Worm (Caenorhabditis elegans): ENCODE data around the gene T25B2.4.
A peak's percentile ranks its signal among the peaks of the same experiment; 100 is the strongest.

Gene T25B2.4

DNA sequence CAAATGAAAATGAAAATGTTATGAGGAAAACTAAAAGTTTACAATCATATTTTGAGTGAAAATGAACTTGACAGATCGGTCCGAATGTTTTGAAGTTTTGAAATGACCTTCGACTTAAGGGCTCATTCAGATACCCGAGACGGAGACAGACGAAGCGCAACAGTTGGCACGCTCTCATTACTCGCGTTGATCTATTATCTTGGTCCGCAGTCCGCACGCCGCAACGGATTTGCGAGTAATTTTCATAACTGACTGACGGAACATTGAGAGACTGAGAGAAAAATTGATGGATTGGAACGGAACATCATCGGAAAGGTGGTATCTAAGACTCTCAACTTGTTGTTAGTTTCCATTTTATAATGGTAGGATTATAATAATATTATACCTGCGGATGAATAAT lies 32.1 kb upstream of the T25B2.4 start:
- no peak for TF ChIP-seq snpc-4 (tag; optimal IDR thresholded peaks at IDR 0.05)
- TF ChIP-seq nhr-237 (tag; optimal IDR thresholded peaks at IDR 0.05) = no peak
- no peak for TF ChIP-seq sptf-1 (tag; optimal IDR thresholded peaks at IDR 0.05)
- peak; percentile 45 for TF ChIP-seq unc-120 (tag; optimal IDR thresholded peaks at IDR 0.05; ENCODE audit: poor library complexity, severe bottlenecking)
- no peak for TF ChIP-seq mab-5 (tag; optimal IDR thresholded peaks at IDR 0.05)
- TF ChIP-seq pha-4 (tag; optimal IDR thresholded peaks at IDR 0.05) = no peak
- TF ChIP-seq cnd-1 (tag; optimal IDR thresholded peaks at IDR 0.05) = no peak
- no peak for TF ChIP-seq ztf-11 (tag; optimal IDR thresholded peaks at IDR 0.05)
- no peak for TF ChIP-seq sem-2 (GFP tag; optimal IDR thresholded peaks at IDR 0.05)
- TF ChIP-seq unc-62 (GFP tag; optimal IDR thresholded peaks at IDR 0.05) = peak; percentile 81
- no peak for TF ChIP-seq zip-8 (tag; optimal IDR thresholded peaks at IDR 0.05)
- peak; percentile 94 for TF ChIP-seq hlh-1 (tag; optimal IDR thresholded peaks at IDR 0.05)

ce11 chrX:6150449-6150848 lies 27.6 kb upstream of the T25B2.4 start, which contains the start of gene tag-275:
Gene tag-275, minus strand, starts transcription at chrX:6150549.
- TF ChIP-seq nhr-237 (tag; optimal IDR thresholded peaks at IDR 0.05) = no peak
- TF ChIP-seq zip-8 (tag; optimal IDR thresholded peaks at IDR 0.05) = no peak
- no peak for TF ChIP-seq ceh-43 (GFP tag; optimal IDR thresholded peaks at IDR 0.05)
- no peak for TF ChIP-seq tbx-8 (GFP tag; optimal IDR thresholded peaks at IDR 0.05)

DNA sequence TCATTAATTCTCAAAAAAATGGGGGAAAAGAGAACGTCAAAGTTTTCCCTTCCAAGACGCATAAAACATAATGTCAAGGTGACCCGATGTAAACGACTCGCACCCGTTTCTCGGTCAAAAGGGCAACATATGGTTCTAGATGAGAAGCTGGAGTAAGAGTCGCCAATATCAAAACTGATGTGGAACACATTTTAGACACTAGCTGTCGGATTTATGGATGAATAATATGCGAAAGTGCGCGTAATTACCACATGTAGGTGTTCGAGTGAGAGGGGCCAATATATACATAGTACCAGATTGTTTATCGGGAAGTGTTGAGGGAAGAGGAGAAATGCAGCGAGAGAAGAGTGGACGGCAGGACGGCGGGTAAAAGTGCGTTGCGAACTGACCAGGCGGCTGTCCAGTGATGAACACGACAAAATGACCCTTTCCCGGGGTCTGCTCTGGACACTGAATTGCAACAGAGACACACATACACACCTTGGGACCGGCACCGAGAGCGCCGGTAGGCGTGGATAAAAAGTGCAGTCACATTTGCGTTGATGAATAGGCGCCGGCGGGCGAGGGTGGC lies 27.0 kb upstream of the T25B2.4 start:
- no peak for TF ChIP-seq ceh-39 (tag; optimal IDR thresholded peaks at IDR 0.05)
- no peak for TF ChIP-seq tbx-8 (GFP tag; optimal IDR thresholded peaks at IDR 0.05)
- no peak for TF ChIP-seq sem-2 (GFP tag; optimal IDR thresholded peaks at IDR 0.05)
- no peak for TF ChIP-seq ztf-11 (tag; optimal IDR thresholded peaks at IDR 0.05)
- no peak for TF ChIP-seq snpc-4 (tag; optimal IDR thresholded peaks at IDR 0.05)
- TF ChIP-seq unc-39 (tag; optimal IDR thresholded peaks at IDR 0.05) = no peak
- TF ChIP-seq drap-1 (GFP tag; optimal IDR thresholded peaks at IDR 0.05) = no peak
- TF ChIP-seq mep-1 (tag; optimal IDR thresholded peaks at IDR 0.05) = no peak
- no peak for TF ChIP-seq cnd-1 (tag; optimal IDR thresholded peaks at IDR 0.05)
- TF ChIP-seq hlh-1 (tag; optimal IDR thresholded peaks at IDR 0.05) = peak; percentile 75
- TF ChIP-seq nhr-237 (tag; optimal IDR thresholded peaks at IDR 0.05) = no peak
- no peak for TF ChIP-seq ham-2 (GFP tag; optimal IDR thresholded peaks at IDR 0.05)
- no peak for TF ChIP-seq lin-13 (tag; optimal IDR thresholded peaks at IDR 0.05)
- TF ChIP-seq nhr-2 (tag; optimal IDR thresholded peaks at IDR 0.05) = peak; percentile 47
- TF ChIP-seq lin-32 (GFP tag; optimal IDR thresholded peaks at IDR 0.05) = no peak
- TF ChIP-seq flh-1 (GFP tag; optimal IDR thresholded peaks at IDR 0.05) = no peak
- no peak for TF ChIP-seq elt-1 (tag; optimal IDR thresholded peaks at IDR 0.05; ENCODE audit: borderline replicate concordance, insufficient read depth)
- no peak for TF ChIP-seq ceh-83 (GFP tag; optimal IDR thresholded peaks at IDR 0.05)
- no peak for TF ChIP-seq mab-5 (tag; optimal IDR thresholded peaks at IDR 0.05)
- no peak for TF ChIP-seq lsy-2 (tag; optimal IDR thresholded peaks at IDR 0.05)
- no peak for TF ChIP-seq nhr-12 (tag; optimal IDR thresholded peaks at IDR 0.05)
- TF ChIP-seq zip-8 (tag; optimal IDR thresholded peaks at IDR 0.05) = no peak
- no peak for TF ChIP-seq blmp-1 (tag; optimal IDR thresholded peaks at IDR 0.05)
- TF ChIP-seq ces-1 (GFP tag; optimal IDR thresholded peaks at IDR 0.05) = no peak
- TF ChIP-seq nhr-76 (tag; optimal IDR thresholded peaks at IDR 0.05) = no peak
- no peak for TF ChIP-seq M03D4.4 (tag; optimal IDR thresholded peaks at IDR 0.05)
- TF ChIP-seq ceh-43 (GFP tag; optimal IDR thresholded peaks at IDR 0.05) = no peak
- TF ChIP-seq unc-62 (GFP tag; optimal IDR thresholded peaks at IDR 0.05) = peak; percentile 2
- peak; percentile 15 for TF ChIP-seq sptf-1 (tag; optimal IDR thresholded peaks at IDR 0.05)
- TF ChIP-seq nhr-28 (tag; optimal IDR thresholded peaks at IDR 0.05) = no peak
- peak; percentile 37 for TF ChIP-seq mls-2 (tag; optimal IDR thresholded peaks at IDR 0.05)
- peak; percentile 51 for TF ChIP-seq unc-120 (tag; optimal IDR thresholded peaks at IDR 0.05; ENCODE audit: poor library complexity, severe bottlenecking)

- TF ChIP-seq ces-1 (GFP tag; optimal IDR thresholded peaks at IDR 0.05) (peak; percentile 85), lin-13 (tag; optimal IDR thresholded peaks at IDR 0.05) (no peak)
Observed at ce11 chrX:6155436-6155835, 22.6 kb upstream of the T25B2.4 start.
